Worm (Caenorhabditis elegans) whole organism, L2 larva: ENCODE data around the gene C30A5.16.

Experiments
- C34F6.9 ChIP-seq: fragments of 150-350 bp; optimal IDR thresholded peaks from 2 replicates; lab custom pipeline; 2014; ENCODE audit warnings: missing biosample characterization, missing genetic modification characterization
- F13H6.1 ChIP-seq: sonication (generic microtip); optimal IDR thresholded peaks from 2 replicates; lab custom pipeline; 2016; ENCODE audit warnings: missing genetic modification characterization, missing compliant biosample characterization
- R02D3.7 ChIP-seq: fragments of 150-350 bp; optimal IDR thresholded peaks from 2 replicates; lab custom pipeline; 2014; ENCODE audit warnings: missing biosample characterization, missing genetic modification characterization
- Y55F3AM.14 ChIP-seq: fragments of 200-800 bp; sonication (Bioruptor generic); optimal IDR thresholded peaks from 2 replicates; lab custom pipeline; 2018; ENCODE audit warnings: mild to moderate bottlenecking, missing genetic modification characterization, missing compliant biosample characterization
- alr-1 ChIP-seq: fragments of 150-350 bp; optimal IDR thresholded peaks from 2 replicates; lab custom pipeline; 2014; ENCODE audit warnings: missing biosample characterization, missing genetic modification characterization
- aly-2 ChIP-seq: fragments of 150-350 bp; optimal IDR thresholded peaks from 2 replicates; lab custom pipeline; 2014; ENCODE audit warnings: missing biosample characterization, missing genetic modification characterization
- ama-1 ChIP-seq: fragments of 150-350 bp; optimal IDR thresholded peaks from 2 replicates; lab custom pipeline; 2018; ENCODE audit warnings: inconsistent platforms
- blmp-1 ChIP-seq: sonication (generic microtip); optimal IDR thresholded peaks from 2 replicates; lab custom pipeline; 2017; ENCODE audit warnings: missing genetic modification characterization, mild to moderate bottlenecking, missing compliant biosample characterization, antibody characterized with exemption, moderate library complexity; ENCODE audit not compliant: insufficient read depth
- ceh-16 ChIP-seq: fragments of 150-350 bp; optimal IDR thresholded peaks from 2 replicates; lab custom pipeline; 2014; ENCODE audit warnings: missing biosample characterization, missing genetic modification characterization
- ceh-82 ChIP-seq: fragments of 150-350 bp; optimal IDR thresholded peaks from 2 replicates; lab custom pipeline; 2014; ENCODE audit warnings: missing biosample characterization, missing genetic modification characterization
- crh-2 ChIP-seq: sonication (generic microtip); optimal IDR thresholded peaks from 2 replicates; lab custom pipeline; 2017; ENCODE audit warnings: missing biosample characterization, missing genetic modification characterization
- elt-1 ChIP-seq: fragments of 150-350 bp; optimal IDR thresholded peaks from 2 replicates; lab custom pipeline; 2014; ENCODE audit warnings: missing biosample characterization, missing genetic modification characterization
- elt-3 ChIP-seq: sonication (generic microtip); optimal IDR thresholded peaks from 2 replicates; lab custom pipeline; 2017; ENCODE audit warnings: missing biosample characterization, missing genetic modification characterization
- fos-1 ChIP-seq: fragments of 150-350 bp; optimal IDR thresholded peaks from 2 replicates; lab custom pipeline; 2014; ENCODE audit warnings: missing biosample characterization, missing genetic modification characterization
- gmeb-1 ChIP-seq: fragments of 150-350 bp; optimal IDR thresholded peaks from 2 replicates; lab custom pipeline; 2014; ENCODE audit warnings: missing biosample characterization, missing genetic modification characterization
- lin-11 ChIP-seq: fragments of 150-350 bp; sonication (generic microtip); optimal IDR thresholded peaks from 2 replicates; lab custom pipeline; 2014; ENCODE audit warnings: missing biosample characterization, missing genetic modification characterization, inconsistent platforms, mixed read lengths
- lin-13 ChIP-seq: fragments of 150-350 bp; optimal IDR thresholded peaks from 2 replicates; lab custom pipeline; 2014; ENCODE audit warnings: missing biosample characterization, missing genetic modification reagents, missing genetic modification characterization
- lin-39 ChIP-seq: fragments of 150-350 bp; optimal IDR thresholded peaks from 2 replicates; lab custom pipeline; 2014; ENCODE audit warnings: missing biosample characterization, missing genetic modification reagents, missing genetic modification characterization
- lsy-2 ChIP-seq, 2 experiments: fragments of 150-350 bp in 1 of 2; sonication (generic microtip) in 1 of 2; optimal IDR thresholded peaks; 2 replicates each; lab custom pipeline; 2014 to 2017; ENCODE audit warnings: missing biosample characterization in 2 of 2, missing genetic modification characterization in 2 of 2
- mab-5 ChIP-seq: fragments of 150-350 bp; optimal IDR thresholded peaks from 2 replicates; lab custom pipeline; 2014; ENCODE audit warnings: missing biosample characterization, missing genetic modification characterization
- mdl-1 ChIP-seq, 2 experiments: fragments of 150-350 bp in 1 of 2; sonication (generic microtip) in 1 of 2; optimal IDR thresholded peaks; 2 replicates each; lab custom pipeline; 2017; ENCODE audit warnings: missing biosample characterization in 2 of 2, missing genetic modification characterization in 2 of 2
- nhr-10 ChIP-seq: sonication (generic microtip); optimal IDR thresholded peaks from 2 replicates; lab custom pipeline; 2017; ENCODE audit warnings: missing biosample characterization, missing genetic modification characterization
- nhr-11 ChIP-seq: fragments of 150-350 bp; optimal IDR thresholded peaks from 2 replicates; lab custom pipeline; 2014; ENCODE audit warnings: missing biosample characterization, missing genetic modification characterization
- nhr-12 ChIP-seq: fragments of 150-350 bp; optimal IDR thresholded peaks from 2 replicates; lab custom pipeline; 2014; ENCODE audit warnings: missing biosample characterization, missing genetic modification characterization
- nhr-129 ChIP-seq: fragments of 150-350 bp; optimal IDR thresholded peaks from 2 replicates; lab custom pipeline; 2014; ENCODE audit warnings: missing biosample characterization, missing genetic modification characterization
- nhr-25 ChIP-seq: fragments of 150-350 bp; sonication (generic microtip); optimal IDR thresholded peaks from 3 replicates; lab custom pipeline; 2014; ENCODE audit warnings: missing biosample characterization, missing genetic modification characterization
- nhr-6 ChIP-seq: fragments of 150-350 bp; optimal IDR thresholded peaks from 2 replicates; lab custom pipeline; 2014; ENCODE audit warnings: missing biosample characterization, missing genetic modification characterization
- nhr-77 ChIP-seq: fragments of 150-350 bp; optimal IDR thresholded peaks from 2 replicates; lab custom pipeline; 2014; ENCODE audit warnings: missing biosample characterization, missing genetic modification characterization
- peb-1 ChIP-seq: fragments of 150-350 bp; optimal IDR thresholded peaks from 2 replicates; lab custom pipeline; 2014; ENCODE audit warnings: missing biosample characterization, missing genetic modification characterization
- sem-4 ChIP-seq: fragments of 150-350 bp; optimal IDR thresholded peaks from 2 replicates; lab custom pipeline; 2014; ENCODE audit warnings: missing biosample characterization, missing genetic modification reagents, missing genetic modification characterization
- sma-3 ChIP-seq: sonication (generic microtip); optimal IDR thresholded peaks from 2 replicates; lab custom pipeline; 2016; ENCODE audit warnings: missing genetic modification reagents, missing genetic modification characterization, missing compliant biosample characterization
- sma-9 ChIP-seq, 2 experiments: fragments of 150-350 bp in 1 of 2; sonication (generic microtip) in 1 of 2; optimal IDR thresholded peaks; 2 replicates each; lab custom pipeline; 2014 to 2016; ENCODE audit warnings: missing genetic modification characterization in 2 of 2, mild to moderate bottlenecking in 1 of 2, missing biosample characterization in 1 of 2, missing compliant biosample characterization in 1 of 2, missing genetic modification reagents in 1 of 2, moderate library complexity in 1 of 2
- snpc-4 ChIP-seq: fragments of 150-350 bp; optimal IDR thresholded peaks from 2 replicates; lab custom pipeline; 2014; ENCODE audit warnings: missing biosample characterization, missing genetic modification characterization
- unc-39 ChIP-seq: fragments of 150-350 bp; optimal IDR thresholded peaks from 2 replicates; lab custom pipeline; 2014; ENCODE audit warnings: missing biosample characterization, missing genetic modification characterization
- unc-55 ChIP-seq: fragments of 150-350 bp; sonication (generic microtip); optimal IDR thresholded peaks from 3 replicates; lab custom pipeline; 2014; ENCODE audit warnings: missing biosample characterization, missing genetic modification reagents, missing genetic modification characterization
- unc-62 ChIP-seq: fragments of 150-350 bp; optimal IDR thresholded peaks from 2 replicates; lab custom pipeline; 2014; ENCODE audit warnings: missing biosample characterization, missing genetic modification reagents, missing genetic modification characterization
- zag-1 ChIP-seq: fragments of 150-350 bp; optimal IDR thresholded peaks from 2 replicates; lab custom pipeline; 2014; ENCODE audit warnings: missing biosample characterization, missing genetic modification characterization
- ztf-1 ChIP-seq: fragments of 200-800 bp; sonication (Bioruptor generic); conservative IDR thresholded peaks from 2 replicates; pipeline ENCODE4 v1.3.6; 2022; ENCODE audit warnings: missing genetic modification characterization, missing compliant biosample characterization
- ztf-11 ChIP-seq: sonication (generic microtip); optimal IDR thresholded peaks from 2 replicates; lab custom pipeline; 2017; ENCODE audit warnings: missing biosample characterization, missing genetic modification characterization
- ztf-4 ChIP-seq: fragments of 150-350 bp; optimal IDR thresholded peaks from 2 replicates; lab custom pipeline; 2014; ENCODE audit warnings: missing biosample characterization, missing genetic modification characterization

The C30A5.16 gene

ce11 chrIII:8228916-8229315 lies 10.9 kb downstream of the C30A5.16 start:
- TF ChIP-seq nhr-25 (tag; lab: Kevin White, UChicago) (peak; percentile 44), sma-3 (no peak), peb-1 (tag; lab: Kevin White, UChicago) (no peak), aly-2 (tag; lab: Kevin White, UChicago) (no peak), unc-62 (GFP tag; lab: Kevin White, UChicago) (no peak), alr-1 (tag; lab: Kevin White, UChicago) (no peak), elt-3 (tag; lab: Kevin White, UChicago) (no peak), zag-1 (tag; lab: Kevin White, UChicago) (no peak), F13H6.1 (no peak)

ce11 chrIII:8229480-8229879 lies 11.5 kb downstream of the C30A5.16 start:
- TF ChIP-seq mab-5 (tag; lab: Kevin White, UChicago) (no peak), crh-2 (tag; lab: Kevin White, UChicago) (peak; percentile 42), ceh-16 (tag; lab: Kevin White, UChicago) (no peak), Y55F3AM.14 (GFP tag; lab: Kevin White, UChicago) (no peak), nhr-6 (tag; lab: Kevin White, UChicago) (peak; percentile 41), mdl-1 (tag; optimal IDR thresholded peaks at IDR 0.05; lab: Kevin White, UChicago) (no peak), sma-9 (GFP tag; optimal IDR thresholded peaks at IDR 0.05; lab: Kevin White, UChicago) (peak; percentile 8), sma-9 (tag; optimal IDR thresholded peaks at IDR 0.05; lab: Kevin White, UChicago) (no peak), lsy-2 (tag; optimal IDR thresholded peaks at IDR 0.05; lab: Kevin White, UChicago) (peak in 1 of 2 experiments; percentile 57), nhr-129 (tag; lab: Kevin White, UChicago) (peak; percentile 2), C34F6.9 (peak; percentile 48), sem-4 (tag; lab: Kevin White, UChicago) (no peak), nhr-11 (tag; lab: Kevin White, UChicago) (no peak)

ce11 chrIII:8232634-8233033 lies 14.6 kb downstream of the C30A5.16 start, which contains the start of gene henn-1:
TSS of gene henn-1 (plus strand) at chrIII:8232651.
- TF ChIP-seq R02D3.7 (tag; lab: Kevin White, UChicago): no peak
- TF ChIP-seq fos-1 (tag; lab: Kevin White, UChicago): no peak

- TF ChIP-seq ztf-11 (tag; lab: Kevin White, UChicago): no peak
- no peak for TF ChIP-seq ama-1
- TF ChIP-seq aly-2 (tag; lab: Kevin White, UChicago): no peak
- TF ChIP-seq unc-62 (GFP tag; lab: Kevin White, UChicago): no peak
- TF ChIP-seq nhr-10 (tag; lab: Kevin White, UChicago): no peak
- TF ChIP-seq unc-55: no peak
- no peak for TF ChIP-seq nhr-25 (tag; lab: Kevin White, UChicago)
- TF ChIP-seq unc-39 (tag; lab: Kevin White, UChicago): no peak
- TF ChIP-seq nhr-6 (tag; lab: Kevin White, UChicago): no peak
- TF ChIP-seq ceh-82 (tag; lab: Kevin White, UChicago): no peak
- TF ChIP-seq ztf-4 (tag; lab: Kevin White, UChicago): no peak
- no peak for TF ChIP-seq nhr-77 (tag; lab: Kevin White, UChicago)
- TF ChIP-seq C34F6.9: no peak
- no peak for TF ChIP-seq elt-3 (tag; lab: Kevin White, UChicago)
- TF ChIP-seq nhr-12 (tag; lab: Kevin White, UChicago): no peak
- TF ChIP-seq lin-39 (tag; lab: Kevin White, UChicago): no peak
- TF ChIP-seq peb-1 (tag; lab: Kevin White, UChicago): no peak
- TF ChIP-seq lin-11 (tag; lab: Kevin White, UChicago): no peak
Measured at ce11 chrIII:8235358-8235757, 17.3 kb downstream of the C30A5.16 start, which contains the start of gene C02F5.14. TSS of gene C02F5.14 (minus strand) at chrIII:8235514.

- TF ChIP-seq unc-62 (GFP tag; lab: Kevin White, UChicago) (no peak), gmeb-1 (tag; lab: Kevin White, UChicago) (no peak), snpc-4 (tag; lab: Kevin White, UChicago) (no peak), lsy-2 (tag; optimal IDR thresholded peaks at IDR 0.05; lab: Kevin White, UChicago) (no peak), ztf-11 (tag; lab: Kevin White, UChicago) (no peak), nhr-129 (tag; lab: Kevin White, UChicago) (no peak), nhr-11 (tag; lab: Kevin White, UChicago) (no peak), aly-2 (tag; lab: Kevin White, UChicago) (no peak), nhr-25 (tag; lab: Kevin White, UChicago) (no peak), R02D3.7 (tag; lab: Kevin White, UChicago) (no peak), blmp-1 (tag; lab: Kevin White, UChicago) (no peak), nhr-77 (tag; lab: Kevin White, UChicago) (no peak), nhr-10 (tag; lab: Kevin White, UChicago) (no peak), C34F6.9 (no peak), elt-1 (tag; lab: Kevin White, UChicago) (no peak), lin-13 (GFP tag; lab: Kevin White, UChicago) (no peak), ztf-1 (GFP tag; lab: Robert Waterston, UW) (no peak), mab-5 (tag; lab: Kevin White, UChicago) (no peak), ama-1 (no peak)
Measured at ce11 chrIII:8235880-8236279, 17.9 kb downstream of the C30A5.16 start, which contains the start of gene C02F5.5. TSS of gene C02F5.5 (plus strand) at chrIII:8236180.
